Fruit fly (Drosophila melanogaster): ENCODE data around the gene sina.
A peak's percentile ranks its signal among the peaks of the same experiment; 100 is the strongest.

sina gene

dm6 chr3L:16870723-16871137 is 17.2 kb downstream of the sina start (continued):
- TF ChIP-seq CG15479 (GFP tag; optimal IDR thresholded peaks at IDR 0.05) (no peak), Dip2 (GFP tag; IDR thresholded peaks at IDR 0.05) (no peak), CG12219 (GFP tag; optimal IDR thresholded peaks at IDR 0.05) (no peak), bsh (GFP tag; optimal IDR thresholded peaks at IDR 0.05) (no peak), onecut (GFP tag; IDR thresholded peaks at IDR 0.05) (no peak), org-1 (GFP tag; optimal IDR thresholded peaks at IDR 0.05) (peak; percentile 31), CG11696 (GFP tag; IDR thresholded peaks at IDR 0.05) (peak; percentile 75), inv (GFP tag; IDR thresholded peaks at IDR 0.05; ENCODE audit: partially characterized antibody) (no peak), cg (GFP tag; optimal IDR thresholded peaks at IDR 0.05) (no peak), Lhr (GFP tag; optimal IDR thresholded peaks at IDR 0.05) (no peak), da (GFP tag; optimal IDR thresholded peaks at IDR 0.05) (no peak), CG8388 (GFP tag; optimal IDR thresholded peaks at IDR 0.05) (peak; percentile 14), CG42726 (GFP tag; IDR thresholded peaks at IDR 0.05; ENCODE audit: partially characterized antibody) (no peak), salm (tag; optimal IDR thresholded peaks at IDR 0.05) (no peak), dysf (GFP tag; IDR thresholded peaks at IDR 0.05) (peak; percentile 28; the same call in 1 of the 3 replicates), NFAT (GFP tag; IDR thresholded peaks at IDR 0.05) (no peak), CG13775 (GFP tag; optimal IDR thresholded peaks at IDR 0.05) (no peak), Jarid2 (GFP tag; optimal IDR thresholded peaks at IDR 0.05) (no peak), aop (GFP tag; IDR thresholded peaks at IDR 0.05) (no peak), CG9932 (GFP tag; IDR thresholded peaks at IDR 0.05) (no peak), Taf1 (GFP tag; IDR thresholded peaks at IDR 0.05) (no peak), CG32772 (GFP tag; IDR thresholded peaks at IDR 0.05) (no peak), Blimp-1 (GFP tag; optimal IDR thresholded peaks at IDR 0.05) (peak; percentile 58), ro (GFP tag; IDR thresholded peaks at IDR 0.05) (no peak), CG15514 (GFP tag; optimal IDR thresholded peaks at IDR 0.05) (no peak), HmgD (GFP tag; optimal IDR thresholded peaks at IDR 0.05) (no peak), oc (tag; optimal IDR thresholded peaks at IDR 0.05) (no peak), az2 (GFP tag; optimal IDR thresholded peaks at IDR 0.05) (peak; percentile 8), maf-S (GFP tag; optimal IDR thresholded peaks at IDR 0.05) (no peak), CG8281 (tag; optimal IDR thresholded peaks at IDR 0.05) (no peak), CG7839 (tag; optimal IDR thresholded peaks at IDR 0.05) (peak; percentile 50), bowl (GFP tag; IDR thresholded peaks at IDR 0.05) (no peak), pfk (GFP tag; optimal IDR thresholded peaks at IDR 0.05) (no peak), CG13424 (tag; optimal IDR thresholded peaks at IDR 0.05) (peak; percentile 28), sim (GFP tag; IDR thresholded peaks at IDR 0.05) (no peak), caup (GFP tag; optimal IDR thresholded peaks at IDR 0.05; ENCODE audit: severe bottlenecking) (no peak), CG31388 (GFP tag; optimal IDR thresholded peaks at IDR 0.05) (no peak), knrl (GFP tag; IDR thresholded peaks at IDR 0.05; ENCODE audit: partially characterized antibody) (no peak), CG1602 (GFP tag; optimal IDR thresholded peaks at IDR 0.05) (peak; percentile 18), CG12769 (tag; optimal IDR thresholded peaks at IDR 0.05) (no peak), croc (GFP tag; conservative IDR thresholded peaks at IDR 0.05) (no peak), CG6683 (GFP tag; optimal IDR thresholded peaks at IDR 0.05) (peak; percentile 11), lab (GFP tag; optimal IDR thresholded peaks at IDR 0.05) (peak; percentile 50), fu2 (GFP tag; optimal IDR thresholded peaks at IDR 0.05) (no peak), CG4328 (GFP tag; optimal IDR thresholded peaks at IDR 0.05) (no peak), en (GFP tag; optimal IDR thresholded peaks at IDR 0.05) (no peak), CG18476 (GFP tag; optimal IDR thresholded peaks at IDR 0.05) (no peak), amos (GFP tag; IDR thresholded peaks at IDR 0.05; ENCODE audit: partially characterized antibody) (no peak), tio (GFP tag; optimal IDR thresholded peaks at IDR 0.05) (no peak), CG6813 (GFP tag; optimal IDR thresholded peaks at IDR 0.05) (no peak)
